Worm (Caenorhabditis elegans) whole organism, L3 larva: Measurements from ENCODE around the gene acr-7.
A peak's percentile ranks its signal among the peaks of the same experiment; 100 is the strongest.

Source experiments
- ama-1 ChIP-seq: fragments of 150-350 bp; optimal IDR thresholded peaks from 2 replicates; lab custom pipeline; 2018
- ceh-82 ChIP-seq: fragments of 150-350 bp; optimal IDR thresholded peaks from 2 replicates; lab custom pipeline; 2014; ENCODE audit warnings: missing biosample characterization, missing genetic modification characterization
- eor-1 ChIP-seq, 2 experiments: fragments of 150-350 bp; optimal IDR thresholded peaks; 2 replicates each; lab custom pipeline; 2014 to 2018; ENCODE audit warnings: missing biosample characterization in 2 of 2, missing genetic modification characterization in 2 of 2
- fkh-10 ChIP-seq: sonication (generic microtip); optimal IDR thresholded peaks from 2 replicates; lab custom pipeline; 2017; ENCODE audit warnings: missing biosample characterization, missing genetic modification reagents, missing genetic modification characterization
- jun-1 ChIP-seq: fragments of 150-350 bp; optimal IDR thresholded peaks from 2 replicates; lab custom pipeline; 2014; ENCODE audit warnings: missing biosample characterization, missing genetic modification reagents, missing genetic modification characterization
- lin-39 ChIP-seq: fragments of 150-350 bp; optimal IDR thresholded peaks from 2 replicates; lab custom pipeline; 2018; ENCODE audit warnings: missing biosample characterization, missing genetic modification reagents, missing genetic modification characterization
- nhr-11 ChIP-seq: fragments of 150-350 bp; optimal IDR thresholded peaks from 2 replicates; lab custom pipeline; 2014; ENCODE audit warnings: missing biosample characterization, missing genetic modification characterization
- nhr-23 ChIP-seq: fragments of 150-350 bp; optimal IDR thresholded peaks from 2 replicates; lab custom pipeline; 2014; ENCODE audit warnings: missing biosample characterization, missing genetic modification reagents, missing genetic modification characterization
- nhr-28 ChIP-seq: fragments of 150-350 bp; optimal IDR thresholded peaks from 2 replicates; lab custom pipeline; 2014; ENCODE audit warnings: missing biosample characterization, missing genetic modification characterization
- unc-39 ChIP-seq: sonication (generic microtip); optimal IDR thresholded peaks from 4 replicates; lab custom pipeline; 2017; ENCODE audit warnings: missing biosample characterization, missing genetic modification characterization
- ztf-11 ChIP-seq: fragments of 150-350 bp; optimal IDR thresholded peaks from 2 replicates; lab custom pipeline; 2014; ENCODE audit warnings: missing biosample characterization, missing genetic modification characterization

DNA sequence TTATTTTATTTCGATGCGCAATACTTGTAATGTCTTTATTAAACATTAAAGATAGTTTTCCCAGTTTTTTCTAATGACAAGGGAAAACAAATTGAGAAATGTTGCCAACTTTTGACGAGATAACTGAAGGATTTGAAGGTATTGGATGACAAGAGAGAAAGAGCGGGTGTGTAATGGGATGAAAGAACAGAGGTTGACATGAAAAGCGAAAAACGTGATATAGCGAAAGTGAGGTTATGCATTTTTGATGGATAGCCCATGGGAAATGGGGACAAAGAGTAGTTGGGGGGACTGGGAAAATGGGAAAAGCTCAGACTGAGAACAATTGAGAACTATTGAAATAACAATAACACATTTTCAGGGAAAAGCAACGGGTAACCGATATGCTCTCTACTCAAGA, 45.6 kb upstream of the acr-7 start:
- TF ChIP-seq eor-1 (tag; optimal IDR thresholded peaks at IDR 0.05; lab: Kevin White, UChicago) (no peak), ceh-82 (tag; lab: Kevin White, UChicago) (no peak), lin-39 (tag; lab: Kevin White, UChicago) (peak; percentile 66), nhr-28 (tag; lab: Kevin White, UChicago) (no peak), nhr-23 (tag; lab: Kevin White, UChicago) (no peak), fkh-10 (GFP tag; lab: Kevin White, UChicago) (no peak), nhr-11 (tag; lab: Kevin White, UChicago) (no peak), ama-1 (lab: Kevin White, UChicago) (no peak), unc-39 (tag; lab: Kevin White, UChicago) (no peak), jun-1 (tag; lab: Kevin White, UChicago) (no peak), ztf-11 (tag; lab: Kevin White, UChicago) (no peak)
